Worm (Caenorhabditis elegans): Measurements from ENCODE around the gene ncs-4.

- TF ChIP-seq klf-2 (GFP tag; conservative IDR thresholded peaks at IDR 0.05) (no peak), ztf-23 (GFP tag; IDR thresholded peaks at IDR 0.05) (no peak)
These were observed 16.1 kb upstream of the ncs-4 start, which contains the start of gene F09B9.4 for ce11 chrX:10160097-10160677.
